Worm (Caenorhabditis elegans) whole organism, L4/young adult: Measurements from ENCODE around the gene F54F7.10.

Experiments used
- W03F9.2 ChIP-seq: fragments of 150-350 bp; optimal IDR thresholded peaks from 2 replicates; lab custom pipeline; 2014; ENCODE audit warnings: missing biosample characterization, missing genetic modification characterization
- dao-5 ChIP-seq: sonication (generic microtip); optimal IDR thresholded peaks from 2 replicates; lab custom pipeline; 2016; ENCODE audit warnings: missing genotype, missing genetic modification characterization, moderate library complexity, missing compliant biosample characterization
- him-1 ChIP-seq: sonication (generic microtip); optimal IDR thresholded peaks from 2 replicates; lab custom pipeline; 2016; ENCODE audit warnings: missing genotype, missing genetic modification reagents, missing genetic modification characterization, missing compliant biosample characterization

The F54F7.10 gene

DNA sequence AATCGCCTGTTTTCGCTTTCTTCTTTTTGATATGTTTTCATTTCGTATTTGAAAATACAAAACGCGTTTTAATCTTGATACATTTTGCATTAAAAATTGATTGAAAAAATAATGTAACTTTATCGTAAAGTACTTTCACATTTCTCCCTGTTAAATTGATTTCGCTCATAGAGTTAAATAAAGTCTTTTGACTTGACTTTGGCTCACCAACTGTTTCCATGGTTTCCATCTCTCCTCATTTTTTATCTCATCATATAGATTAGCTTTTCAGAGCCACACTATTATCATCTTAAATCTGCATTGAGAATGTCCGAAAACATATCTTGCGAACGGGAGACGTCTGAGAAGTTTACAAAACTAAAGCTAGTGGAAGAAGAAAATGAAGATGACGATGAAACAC is at the start of gene F54F7.10:
F54F7.10 (plus strand) TSS at position 301 of the 400 bp plus-strand sequence.
- TF ChIP-seq W03F9.2 (tag; lab: Kevin White, UChicago) (no peak), him-1 (tag; lab: Kevin White, UChicago) (no peak), dao-5 (tag; lab: Kevin White, UChicago) (no peak)

DNA sequence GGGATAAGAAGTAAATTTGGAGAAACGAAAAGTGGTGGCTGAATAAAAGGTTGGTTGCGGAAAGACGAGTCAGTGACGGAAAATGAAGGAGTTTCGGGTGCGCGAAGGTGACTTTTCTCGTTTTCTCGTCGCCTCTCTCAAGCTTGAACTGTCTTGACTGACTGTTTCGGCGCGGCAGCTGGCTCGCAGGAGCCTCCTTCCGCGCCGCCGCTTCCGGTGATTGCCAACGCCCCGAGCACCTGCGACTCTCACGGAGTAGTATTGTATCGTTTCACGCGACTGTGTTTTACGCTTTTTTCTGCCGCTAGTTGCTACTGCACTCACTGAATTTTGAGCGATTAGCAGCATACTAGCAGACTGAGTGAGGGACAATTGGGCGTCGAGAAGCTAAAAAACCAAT is 48.7 kb upstream of the F54F7.10 start, which contains the start of gene C34E11.2:
C34E11.2 (minus strand) TSS at position 84 of the 400 bp plus-strand sequence.
- TF ChIP-seq W03F9.2 (tag; lab: Kevin White, UChicago) (no peak), dao-5 (tag; lab: Kevin White, UChicago) (no peak), him-1 (tag; lab: Kevin White, UChicago) (no peak)

DNA sequence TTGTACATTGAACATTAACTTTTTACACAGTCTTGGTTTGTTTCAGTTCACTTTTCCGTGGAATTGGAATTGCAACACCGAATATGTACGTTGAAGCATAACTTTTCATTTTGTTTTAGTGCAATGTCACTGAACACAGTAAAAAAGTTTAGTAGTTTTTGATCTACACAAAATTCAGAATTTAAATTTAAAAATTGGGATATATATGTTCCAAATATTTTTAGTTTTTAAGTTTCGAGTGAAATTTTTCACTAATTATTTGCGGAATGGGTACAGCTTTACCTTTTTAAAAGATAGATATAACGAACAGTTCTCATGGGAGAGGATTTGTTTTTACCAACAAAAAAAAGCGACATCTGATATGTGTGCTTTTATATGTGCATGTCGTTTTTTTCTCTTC is 46.6 kb upstream of the F54F7.10 start:
- TF ChIP-seq dao-5 (tag; lab: Kevin White, UChicago): no peak

DNA sequence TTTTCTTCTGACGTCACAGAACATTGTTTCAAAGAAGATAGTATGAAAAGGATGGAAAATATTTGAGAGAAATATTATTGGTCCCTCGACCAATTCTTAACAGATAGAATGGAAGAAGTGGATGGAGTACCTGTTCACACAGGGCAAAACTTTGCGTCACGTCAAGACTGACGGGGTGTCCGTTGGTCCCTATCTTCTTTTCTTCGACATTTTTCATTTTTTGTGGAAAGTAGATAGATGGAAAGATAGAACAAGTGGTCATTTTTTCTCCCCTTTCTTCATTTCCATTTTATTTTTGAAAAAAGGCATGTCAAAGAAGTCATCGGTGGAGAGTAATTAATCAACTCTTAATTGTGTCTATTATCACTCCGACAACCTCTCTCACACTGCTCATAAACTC is 44.7 kb upstream of the F54F7.10 start:
- no peak for TF ChIP-seq him-1 (tag; lab: Kevin White, UChicago)
- no peak for TF ChIP-seq dao-5 (tag; lab: Kevin White, UChicago)

DNA sequence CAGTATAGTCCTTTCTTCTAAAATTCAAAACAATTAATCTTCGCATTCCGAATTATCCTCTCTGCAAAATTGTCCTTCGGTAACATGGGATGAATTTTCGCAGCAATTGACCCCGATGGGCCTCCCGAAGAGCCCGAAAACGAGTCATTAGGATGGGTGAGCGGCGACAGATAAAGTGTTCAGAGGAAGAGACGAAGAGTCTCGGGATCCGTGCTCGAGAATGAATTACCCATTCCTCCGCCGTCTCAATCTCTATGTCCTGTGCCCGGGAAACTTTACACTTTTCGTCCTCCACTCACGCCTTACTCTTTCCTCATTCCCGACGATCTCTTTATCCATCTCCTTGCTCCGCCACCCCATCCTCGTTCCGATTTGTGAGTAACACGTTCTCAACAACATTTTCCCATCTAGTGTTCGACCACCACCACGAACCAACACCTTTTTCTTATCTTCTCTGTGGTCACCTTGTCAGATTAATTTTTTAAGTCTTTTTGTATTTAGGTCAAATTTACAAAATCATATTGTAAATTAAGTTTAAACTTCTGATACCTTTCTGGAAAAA is 42.2 kb upstream of the F54F7.10 start:
- TF ChIP-seq dao-5 (tag; lab: Kevin White, UChicago) (no peak), W03F9.2 (tag; lab: Kevin White, UChicago) (no peak), him-1 (tag; lab: Kevin White, UChicago) (no peak)

DNA sequence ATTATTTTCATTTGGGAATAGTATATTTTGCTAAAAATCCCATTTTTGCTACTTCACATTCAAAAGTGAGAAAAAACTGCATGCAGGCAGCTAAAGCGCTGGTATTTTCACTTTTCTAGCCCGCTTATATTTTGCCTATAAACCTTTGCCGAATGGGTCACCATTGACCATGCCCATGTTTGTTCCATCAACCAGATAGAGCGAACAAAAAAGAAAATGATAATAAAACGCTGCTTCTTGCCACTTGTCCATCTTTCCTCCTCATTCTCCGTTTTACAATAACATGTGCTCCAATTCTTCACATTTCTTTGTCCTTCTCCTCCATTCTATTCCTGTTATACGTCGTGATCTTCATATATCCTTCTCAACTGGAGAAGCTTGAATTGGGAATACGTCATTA is 39.7 kb upstream of the F54F7.10 start, which contains the start of gene tag-241:
tag-241 (plus strand) TSS at position 301 of the 400 bp plus-strand sequence.
- no peak for TF ChIP-seq dao-5 (tag; lab: Kevin White, UChicago)
- TF ChIP-seq W03F9.2 (tag; lab: Kevin White, UChicago): no peak
- no peak for TF ChIP-seq him-1 (tag; lab: Kevin White, UChicago)

DNA sequence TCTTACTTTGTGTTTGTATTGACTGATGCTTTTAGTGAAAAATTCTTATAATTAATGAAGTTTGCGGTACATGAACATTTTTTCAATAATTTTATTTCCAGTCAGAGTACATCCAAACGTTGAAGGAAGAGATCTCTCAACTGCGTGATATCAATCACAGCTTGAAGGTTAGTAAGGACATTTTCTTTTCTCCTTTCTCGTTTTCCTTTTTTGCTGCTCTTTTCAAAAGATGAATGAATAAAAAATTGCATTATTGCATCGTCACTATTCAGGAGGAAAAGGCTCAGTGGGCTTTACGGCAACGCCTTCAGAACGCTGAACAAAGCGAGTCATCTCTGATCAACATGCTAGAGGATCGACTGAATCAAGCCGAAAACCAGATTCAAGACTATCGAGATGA is 36.5 kb upstream of the F54F7.10 start:
- no peak for TF ChIP-seq W03F9.2 (tag; lab: Kevin White, UChicago)
- TF ChIP-seq dao-5 (tag; lab: Kevin White, UChicago): no peak
- TF ChIP-seq him-1 (tag; lab: Kevin White, UChicago): no peak

DNA sequence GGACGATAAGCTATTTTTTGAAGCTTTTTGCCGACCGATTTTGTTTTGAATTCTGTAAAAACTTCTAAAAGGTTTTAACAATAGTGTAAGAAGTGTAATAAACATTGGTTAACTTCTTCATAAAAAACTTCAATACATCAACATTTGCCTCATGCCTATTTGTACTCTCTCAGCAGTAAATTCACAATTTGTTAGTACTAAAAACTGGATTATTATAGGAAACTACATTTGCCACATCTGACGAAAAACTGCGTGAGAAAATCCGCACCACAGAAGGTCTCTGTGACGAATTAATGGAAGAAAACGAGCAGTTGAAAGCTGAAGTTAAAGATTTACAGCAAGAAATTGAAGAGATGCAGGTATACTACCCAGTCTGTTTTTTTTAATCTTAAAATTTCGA is 35.9 kb upstream of the F54F7.10 start:
- TF ChIP-seq W03F9.2 (tag; lab: Kevin White, UChicago): no peak
- TF ChIP-seq dao-5 (tag; lab: Kevin White, UChicago): no peak
- no peak for TF ChIP-seq him-1 (tag; lab: Kevin White, UChicago)

DNA sequence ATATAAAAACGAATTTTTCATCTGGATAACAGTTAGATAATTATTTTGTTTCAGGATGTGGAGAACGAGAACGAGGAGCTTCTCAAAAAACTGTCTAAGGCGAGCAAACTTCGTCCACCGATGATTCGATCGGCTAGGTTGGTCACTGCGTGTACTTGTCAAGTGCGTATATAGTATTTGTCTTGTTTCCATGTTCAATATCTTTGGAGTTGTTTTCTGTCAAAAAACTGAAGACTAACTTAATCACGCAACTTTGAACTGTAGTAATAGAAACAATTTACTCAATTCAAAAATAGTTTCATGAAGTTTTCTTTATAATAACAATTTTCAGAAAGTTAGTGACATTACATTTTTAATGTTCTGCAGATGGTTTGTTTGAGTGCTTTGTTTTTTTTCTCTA is 34.7 kb upstream of the F54F7.10 start:
- TF ChIP-seq W03F9.2 (tag; lab: Kevin White, UChicago): no peak
- no peak for TF ChIP-seq him-1 (tag; lab: Kevin White, UChicago)
- no peak for TF ChIP-seq dao-5 (tag; lab: Kevin White, UChicago)

DNA sequence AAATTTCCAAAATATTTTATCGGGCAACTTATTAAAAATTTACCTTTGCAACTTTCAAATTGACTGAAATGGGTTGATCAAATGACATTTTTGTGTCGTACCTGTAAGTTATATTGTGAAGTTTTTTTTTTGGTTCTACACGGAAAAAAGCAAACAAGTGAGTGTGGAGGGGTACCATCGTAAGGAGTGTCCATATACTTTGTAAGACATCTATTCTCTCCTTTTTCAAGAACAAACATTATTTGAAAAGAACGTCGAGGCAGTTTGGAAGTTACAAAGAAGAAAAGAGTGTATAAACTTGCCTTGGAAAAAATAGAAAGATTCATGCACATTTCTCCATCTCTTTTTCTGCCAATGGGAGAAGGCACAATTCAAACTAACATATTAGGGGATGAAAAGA is 26.0 kb upstream of the F54F7.10 start, which contains the start of gene taf-7.1:
taf-7.1 (minus strand) TSS at position 101 of the 400 bp plus-strand sequence.
- TF ChIP-seq dao-5 (tag; lab: Kevin White, UChicago) (no peak), W03F9.2 (tag; lab: Kevin White, UChicago) (no peak), him-1 (tag; lab: Kevin White, UChicago) (no peak)

DNA sequence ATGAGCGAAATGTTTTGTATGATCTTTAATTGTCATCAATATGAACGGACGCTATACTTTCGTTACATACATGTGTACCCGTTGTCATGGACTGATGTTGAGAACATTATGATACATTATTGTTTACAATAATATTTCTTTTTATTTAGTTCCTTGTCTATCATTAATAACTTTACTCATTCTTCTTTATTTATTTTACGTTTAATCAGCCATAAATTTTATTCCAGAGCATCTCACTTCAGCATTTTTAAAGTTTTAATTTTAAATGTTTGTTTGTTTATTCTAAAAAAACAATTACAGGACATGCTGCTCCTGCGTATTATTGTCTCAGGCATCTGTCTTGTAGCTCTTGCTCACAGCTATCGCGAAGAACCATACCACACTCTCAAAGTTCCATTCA is 20.0 kb upstream of the F54F7.10 start, which contains the start of gene F54F7.2:
F54F7.2 (plus strand) TSS at position 301 of the 400 bp plus-strand sequence.
- no peak for TF ChIP-seq him-1 (tag; lab: Kevin White, UChicago)
- TF ChIP-seq W03F9.2 (tag; lab: Kevin White, UChicago): no peak
- no peak for TF ChIP-seq dao-5 (tag; lab: Kevin White, UChicago)

DNA sequence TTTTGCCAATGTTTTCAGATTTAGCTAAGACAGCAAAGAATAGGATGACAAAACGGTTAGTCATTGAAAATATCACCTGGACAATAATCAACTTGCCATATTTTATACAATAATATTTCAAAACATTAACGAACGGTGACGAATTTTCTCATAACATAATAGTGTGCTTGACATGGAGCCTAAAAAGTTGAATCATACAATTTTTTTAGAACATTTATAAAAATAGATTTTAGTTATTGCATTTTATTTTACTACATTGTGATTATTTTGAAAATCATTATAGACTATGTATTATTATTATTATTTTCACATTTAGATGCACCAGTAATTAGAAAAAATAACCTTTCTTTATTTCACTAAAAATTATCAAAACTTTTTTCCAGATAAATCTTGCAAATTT is 14.8 kb upstream of the F54F7.10 start, which contains the start of gene F54F7.9:
F54F7.9 (minus strand) TSS at position 101 of the 400 bp plus-strand sequence.
- TF ChIP-seq W03F9.2 (tag; lab: Kevin White, UChicago) (no peak), him-1 (tag; lab: Kevin White, UChicago) (no peak), dao-5 (tag; lab: Kevin White, UChicago) (no peak)

DNA sequence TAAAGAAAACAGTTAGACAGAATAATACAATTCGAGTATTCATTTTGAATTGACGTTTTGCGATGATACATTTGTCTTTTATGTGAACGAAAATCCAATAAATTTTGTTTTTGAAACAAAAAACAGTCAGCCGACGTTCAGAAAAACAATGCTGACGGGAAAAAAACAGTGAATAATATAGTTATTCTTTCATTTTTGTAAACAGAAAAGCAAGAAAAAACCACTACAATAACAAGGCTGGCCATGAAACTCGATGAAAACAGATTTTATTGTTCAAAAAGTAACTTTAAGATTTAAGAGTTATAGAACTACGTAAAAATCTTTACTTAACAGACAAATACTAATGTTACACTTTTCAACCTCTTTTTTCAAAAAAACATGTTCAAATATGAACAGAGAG is 13.3 kb upstream of the F54F7.10 start, which contains the start of gene F54F7.3:
F54F7.3 (minus strand) TSS at position 101 of the 400 bp plus-strand sequence.
- no peak for TF ChIP-seq W03F9.2 (tag; lab: Kevin White, UChicago)
- TF ChIP-seq dao-5 (tag; lab: Kevin White, UChicago): no peak
- no peak for TF ChIP-seq him-1 (tag; lab: Kevin White, UChicago)

DNA sequence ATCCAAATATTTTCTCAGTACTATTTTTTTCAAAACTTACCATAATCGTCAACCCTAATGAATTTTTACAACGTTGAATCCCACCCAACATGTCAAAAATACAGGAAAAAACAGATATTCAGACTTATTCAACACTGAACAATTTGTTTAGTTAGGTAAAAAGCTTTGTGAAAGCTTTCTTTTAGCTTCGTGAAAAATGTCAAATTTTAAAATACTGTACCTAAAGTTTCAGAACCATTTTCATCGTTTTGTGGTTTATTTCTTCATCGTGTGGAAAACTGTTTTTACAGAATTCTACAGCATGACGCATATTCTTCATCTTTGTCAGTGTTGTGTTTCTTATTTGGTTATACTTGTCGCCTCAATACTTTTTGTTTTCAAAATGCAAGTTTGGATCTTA is 12.8 kb upstream of the F54F7.10 start, which contains the start of gene F54F7.14:
F54F7.14 (plus strand) TSS at position 301 of the 400 bp plus-strand sequence.
- TF ChIP-seq W03F9.2 (tag; lab: Kevin White, UChicago) (no peak), dao-5 (tag; lab: Kevin White, UChicago) (no peak), him-1 (tag; lab: Kevin White, UChicago) (no peak)
